Fruit fly (Drosophila melanogaster) whole organism, embryonic: ENCODE data around the gene CG7924.
A peak's percentile ranks its signal among the peaks of the same experiment; 100 is the strongest.

ENCODE experiments used
- Atf6 ChIP-seq: fragments of 200-800 bp; sonication (Bioruptor generic); IDR thresholded peaks from 2 replicates; pipeline ENCODE4 v1.3.6; 2022; ENCODE audit warnings: missing biosample characterization, missing genetic modification characterization
- C15 ChIP-seq: fragments of 200-800 bp; sonication (Bioruptor generic); IDR thresholded peaks from 3 replicates; pipeline ENCODE4 v1.3.6; 2022; ENCODE audit warnings: missing biosample characterization, missing genetic modification characterization
- CG10959 ChIP-seq: fragments of 200-800 bp; sonication (Bioruptor generic); IDR thresholded peaks from 2 replicates; pipeline ENCODE4 v1.3.6; 2022; ENCODE audit warnings: missing biosample characterization, missing genetic modification characterization
- CG11085 ChIP-seq: fragments of 200-800 bp; sonication (Bioruptor generic); IDR thresholded peaks from 2 replicates; pipeline ENCODE4 v1.3.6; 2022; ENCODE audit warnings: missing biosample characterization, missing genetic modification characterization
- CG12104 ChIP-seq: fragments of 200-800 bp; sonication (Bioruptor generic); optimal IDR thresholded peaks from 3 replicates; lab custom pipeline; 2016; ENCODE audit warnings: missing biosample characterization, missing genetic modification characterization
- CG12299 ChIP-seq: fragments of 200-800 bp; sonication (Bioruptor generic); optimal IDR thresholded peaks from 2 replicates; lab custom pipeline; 2018; ENCODE audit warnings: missing biosample characterization, mild to moderate bottlenecking, missing genetic modification characterization
- CG13424 ChIP-seq: fragments of 200-800 bp; sonication (Bioruptor generic); optimal IDR thresholded peaks from 2 replicates; lab custom pipeline; 2019; ENCODE audit warnings: missing biosample characterization, mild to moderate bottlenecking, missing genetic modification characterization, moderate library complexity
- CG2199 ChIP-seq: fragments of 200-800 bp; sonication (Bioruptor generic); IDR thresholded peaks from 3 replicates; pipeline ENCODE4 v1.3.6; 2022; ENCODE audit warnings: missing biosample characterization, missing genetic modification characterization
- CG30431 ChIP-seq: fragments of 200-800 bp; sonication (Bioruptor generic); optimal IDR thresholded peaks from 2 replicates; lab custom pipeline; 2017; ENCODE audit warnings: missing biosample characterization, missing genetic modification characterization
- CG3407 ChIP-seq: fragments of 200-800 bp; sonication (Bioruptor generic); optimal IDR thresholded peaks from 2 replicates; lab custom pipeline; 2018; ENCODE audit warnings: missing biosample characterization, mild to moderate bottlenecking, missing genetic modification characterization
- CG4282 ChIP-seq: fragments of 200-800 bp; sonication (Bioruptor generic); optimal IDR thresholded peaks from 2 replicates; lab custom pipeline; 2016; ENCODE audit warnings: missing biosample characterization, missing genetic modification characterization
- CG5245 ChIP-seq: fragments of 200-800 bp; sonication (Bioruptor generic); optimal IDR thresholded peaks from 3 replicates; lab custom pipeline; 2016; ENCODE audit warnings: missing biosample characterization, missing genetic modification characterization
- CG6813 ChIP-seq: fragments of 200-800 bp; sonication (Bioruptor generic); optimal IDR thresholded peaks from 2 replicates; lab custom pipeline; 2017; ENCODE audit warnings: missing biosample characterization, missing genetic modification characterization, mild to moderate bottlenecking, moderate library complexity, missing genetic modification reagents
- CG6854 ChIP-seq: fragments of 200-800 bp; sonication (Bioruptor generic); optimal IDR thresholded peaks from 3 replicates; lab custom pipeline; 2017; ENCODE audit warnings: missing biosample characterization, mild to moderate bottlenecking, missing genetic modification characterization
- CG7357 ChIP-seq: fragments of 200-800 bp; sonication (Bioruptor generic); IDR thresholded peaks from 3 replicates; pipeline ENCODE4 v1.3.6; 2022; ENCODE audit warnings: missing biosample characterization, missing genetic modification characterization
- CG7556 ChIP-seq: fragments of 200-800 bp; sonication (Bioruptor generic); optimal IDR thresholded peaks from 2 replicates; lab custom pipeline; 2017; ENCODE audit warnings: missing biosample characterization, mild to moderate bottlenecking, missing genetic modification characterization
- CG7839 ChIP-seq: fragments of 200-800 bp; sonication (Bioruptor generic); optimal IDR thresholded peaks from 3 replicates; lab custom pipeline; 2018; ENCODE audit warnings: missing biosample characterization, mild to moderate bottlenecking, missing genetic modification characterization, moderate library complexity
- CG7928 ChIP-seq: fragments of 200-800 bp; sonication (Bioruptor generic); optimal IDR thresholded peaks from 2 replicates; lab custom pipeline; 2017; ENCODE audit warnings: missing biosample characterization, mild to moderate bottlenecking, missing genetic modification characterization
- CG8281 ChIP-seq: fragments of 200-800 bp; sonication (Bioruptor generic); optimal IDR thresholded peaks from 2 replicates; lab custom pipeline; 2018; ENCODE audit warnings: missing biosample characterization, mild to moderate bottlenecking, missing genetic modification characterization, moderate library complexity
- CG8765 ChIP-seq: fragments of 200-800 bp; sonication (Bioruptor generic); IDR thresholded peaks from 2 replicates; pipeline ENCODE4 v1.3.6; 2022; ENCODE audit warnings: missing biosample characterization, missing genetic modification characterization
- CG9215 ChIP-seq: fragments of 200-800 bp; sonication (Bioruptor generic); IDR thresholded peaks from 2 replicates; pipeline ENCODE4 v1.3.6; 2022; ENCODE audit warnings: missing biosample characterization, missing genetic modification characterization
- CG9609 ChIP-seq: fragments of 200-800 bp; sonication (Bioruptor generic); optimal IDR thresholded peaks from 3 replicates; lab custom pipeline; 2016; ENCODE audit warnings: missing biosample characterization, missing genetic modification characterization
- CrebB ChIP-seq: fragments of 200-800 bp; sonication (Bioruptor generic); optimal IDR thresholded peaks from 3 replicates; lab custom pipeline; 2018; ENCODE audit warnings: missing biosample characterization, mild to moderate bottlenecking, missing genetic modification characterization
- Ets97D ChIP-seq: fragments of 200-800 bp; sonication (Bioruptor generic); optimal IDR thresholded peaks from 3 replicates; lab custom pipeline; 2016; ENCODE audit warnings: missing biosample characterization, missing genetic modification characterization
- Fer3 ChIP-seq: fragments of 200-800 bp; sonication (Bioruptor generic); optimal IDR thresholded peaks from 2 replicates; lab custom pipeline; 2018; ENCODE audit warnings: missing biosample characterization, mild to moderate bottlenecking, missing genetic modification characterization, moderate library complexity
- H15 ChIP-seq: fragments of 200-800 bp; sonication (Bioruptor generic); IDR thresholded peaks from 3 replicates; pipeline ENCODE4 v1.3.6; 2022; ENCODE audit warnings: missing biosample characterization, missing genetic modification characterization
- HLH3B ChIP-seq: fragments of 200-800 bp; sonication (Bioruptor generic); IDR thresholded peaks from 2 replicates; pipeline ENCODE4 v1.3.6; 2022; ENCODE audit warnings: missing biosample characterization, missing genetic modification characterization
- Hmr ChIP-seq: fragments of 200-800 bp; sonication (Bioruptor generic); optimal IDR thresholded peaks from 3 replicates; lab custom pipeline; 2017; ENCODE audit warnings: mild to moderate bottlenecking, missing biosample characterization, missing genetic modification reagents, missing genetic modification characterization
- Hr51 ChIP-seq, 2 experiments: fragments of 200-800 bp; sonication (Bioruptor generic); optimal IDR thresholded peaks; 2 replicates in 1 of 2; 3 replicates in 1 of 2; lab custom pipeline; 2016 to 2018; ENCODE audit warnings: missing biosample characterization in 2 of 2, missing genetic modification characterization in 2 of 2, mild to moderate bottlenecking in 1 of 2, moderate library complexity in 1 of 2
- Max ChIP-seq: fragments of 200-800 bp; sonication (Bioruptor generic); optimal IDR thresholded peaks from 2 replicates; lab custom pipeline; 2016; ENCODE audit warnings: missing biosample characterization, mild to moderate bottlenecking, missing genetic modification characterization
- Sox100B ChIP-seq: fragments of 200-800 bp; sonication (Bioruptor generic); optimal IDR thresholded peaks from 3 replicates; lab custom pipeline; 2018; ENCODE audit warnings: missing biosample characterization, mild to moderate bottlenecking, missing genetic modification characterization
- Ssrp ChIP-seq: fragments of 200-800 bp; sonication (Bioruptor generic); optimal IDR thresholded peaks from 2 replicates; lab custom pipeline; 2018; ENCODE audit warnings: missing biosample characterization, mild to moderate bottlenecking, missing genetic modification characterization, moderate library complexity
- bab2 ChIP-seq: fragments of 200-800 bp; sonication (Bioruptor generic); optimal IDR thresholded peaks from 2 replicates; lab custom pipeline; 2016; ENCODE audit warnings: missing biosample characterization, missing genetic modification characterization
- dmrt11E ChIP-seq: fragments of 200-800 bp; sonication (Bioruptor generic); optimal IDR thresholded peaks from 3 replicates; lab custom pipeline; 2018; ENCODE audit warnings: missing biosample characterization, mild to moderate bottlenecking, missing genetic modification characterization, moderate library complexity
- ems ChIP-seq: fragments of 200-800 bp; sonication (Bioruptor generic); optimal IDR thresholded peaks from 3 replicates; lab custom pipeline; 2016; ENCODE audit warnings: missing biosample characterization, missing genetic modification characterization
- fd96Cb ChIP-seq: fragments of 200-800 bp; sonication (Bioruptor generic); optimal IDR thresholded peaks from 2 replicates; lab custom pipeline; 2018; ENCODE audit warnings: missing biosample characterization, mild to moderate bottlenecking, missing genetic modification characterization, moderate library complexity
- ind ChIP-seq: fragments of 200-800 bp; sonication (Bioruptor generic); optimal IDR thresholded peaks from 3 replicates; lab custom pipeline; 2016; ENCODE audit warnings: missing biosample characterization, missing genetic modification characterization
- kah ChIP-seq: fragments of 200-800 bp; sonication (Bioruptor generic); optimal IDR thresholded peaks from 2 replicates; lab custom pipeline; 2018; ENCODE audit warnings: missing biosample characterization, mild to moderate bottlenecking, missing genetic modification characterization
- knrl ChIP-seq: fragments of 200-800 bp; sonication (Bioruptor generic); IDR thresholded peaks from 3 replicates; pipeline ENCODE4 v1.3.6; 2022; ENCODE audit warnings: missing biosample characterization, missing genetic modification characterization; ENCODE audit not compliant: partially characterized antibody
- lilli ChIP-seq: fragments of 200-800 bp; sonication (Bioruptor generic); optimal IDR thresholded peaks from 3 replicates; lab custom pipeline; 2016; ENCODE audit warnings: missing biosample characterization, missing genetic modification characterization
- odd ChIP-seq: fragments of 200-800 bp; sonication (Bioruptor generic); optimal IDR thresholded peaks from 2 replicates; lab custom pipeline; 2017; ENCODE audit warnings: missing biosample characterization, mild to moderate bottlenecking, missing genetic modification characterization
- org-1 ChIP-seq: fragments of 200-800 bp; sonication (Bioruptor generic); optimal IDR thresholded peaks from 2 replicates; lab custom pipeline; 2017; ENCODE audit warnings: missing biosample characterization, missing genetic modification characterization
- otp ChIP-seq: fragments of 200-800 bp; sonication (Bioruptor generic); IDR thresholded peaks from 3 replicates; pipeline ENCODE4, ENCODE4 v1.3.6; 2022; ENCODE audit warnings: missing biosample characterization, missing genetic modification characterization
- pfk ChIP-seq: fragments of 200-800 bp; sonication (Bioruptor generic); optimal IDR thresholded peaks from 2 replicates; lab custom pipeline; 2018; ENCODE audit warnings: missing biosample characterization, mild to moderate bottlenecking, missing genetic modification characterization, moderate library complexity
- pho ChIP-seq: fragments of 200-800 bp; sonication (Bioruptor generic); optimal IDR thresholded peaks from 2 replicates; lab custom pipeline; 2016; ENCODE audit warnings: missing biosample characterization, missing genetic modification characterization
- sens-2 ChIP-seq: fragments of 200-800 bp; sonication (Bioruptor generic); IDR thresholded peaks from 2 replicates; pipeline ENCODE4 v1.3.6; 2022; ENCODE audit warnings: missing biosample characterization, missing genetic modification characterization
- slp2 ChIP-seq: fragments of 200-800 bp; sonication (Bioruptor generic); optimal IDR thresholded peaks from 2 replicates; lab custom pipeline; 2016; ENCODE audit warnings: missing biosample characterization, missing genetic modification characterization
- zfh1 ChIP-seq: fragments of 200-800 bp; sonication (Bioruptor generic); IDR thresholded peaks from 3 replicates; pipeline ENCODE4 v1.3.6; 2022; ENCODE audit warnings: missing biosample characterization, missing genetic modification characterization

Gene CG7924

DNA sequence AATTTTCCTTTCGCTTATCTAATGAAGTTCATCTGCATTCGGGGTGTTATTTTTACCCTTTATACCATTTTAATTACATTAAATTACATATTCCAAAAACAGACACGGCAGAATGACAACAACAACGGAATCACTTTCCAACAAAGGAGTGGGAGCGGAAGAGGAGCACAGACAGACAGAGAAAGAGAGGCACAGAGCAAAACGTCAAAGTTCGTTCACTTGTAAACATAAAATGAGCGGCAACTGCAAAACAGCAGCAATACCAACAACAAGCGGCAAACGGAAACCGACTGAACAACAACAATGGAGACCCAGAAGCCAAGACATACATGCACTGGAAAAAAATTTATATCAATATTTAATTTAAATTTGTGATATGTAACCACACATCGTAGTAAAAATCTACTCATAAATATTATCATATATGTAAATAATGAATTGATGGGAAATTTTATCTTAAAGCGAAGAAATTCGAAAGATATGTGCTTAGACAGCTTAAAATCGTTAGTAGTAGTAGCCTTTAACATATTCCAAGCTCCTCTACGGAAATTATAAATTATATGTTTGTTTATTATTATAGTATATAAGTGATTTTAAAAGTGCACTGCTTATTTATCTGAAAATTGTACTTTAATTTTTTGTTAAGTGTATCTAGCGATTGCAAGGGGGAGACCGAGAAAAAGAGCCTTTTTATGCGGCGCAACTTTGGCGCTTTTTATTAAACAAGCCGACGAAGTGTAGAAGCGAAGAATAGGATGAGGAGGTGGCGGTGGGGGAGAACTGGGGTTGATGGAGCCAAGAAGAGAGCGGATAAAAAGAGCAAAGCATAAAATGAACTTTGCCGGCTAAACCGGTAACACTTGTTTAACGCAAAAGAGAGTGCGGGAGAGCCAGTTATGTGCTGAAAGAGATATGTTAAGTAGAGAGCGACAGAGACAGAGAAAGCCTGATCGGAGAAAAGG, 39.1 kb downstream of the CG7924 start (continued):
- TF ChIP-seq H15 (peak; percentile 66; the same call in 2 of the 3 replicates), CG12299 (tag; lab: Kevin White, UChicago) (peak; percentile 74), Max (GFP tag; lab: Kevin White, UChicago) (peak; percentile 79), Sox100B (GFP tag; lab: Kevin White, UChicago) (peak; percentile 96), CG6813 (GFP tag; lab: Kevin White, UChicago) (peak; percentile 76), CG7839 (tag; lab: Kevin White, UChicago) (peak; percentile 95), dmrt11E (tag; lab: Kevin White, UChicago) (peak; percentile 97), CG10959 (GFP tag; lab: Robert Waterston, UW) (peak; percentile 57; the same call in 1 of the 2 replicates), fd96Cb (tag; lab: Kevin White, UChicago) (peak; percentile 93), ind (GFP tag; lab: Kevin White, UChicago) (peak; percentile 72), Ssrp (peak; percentile 95), CG7556 (GFP tag; lab: Kevin White, UChicago) (peak; percentile 97), otp (GFP tag; lab: Robert Waterston, UW) (0 out of 3 replicates have a peak, but pooled peaks have one; percentile 9), Hmr (GFP tag; lab: Kevin White, UChicago) (peak; percentile 89), CG9609 (GFP tag; lab: Kevin White, UChicago) (peak; percentile 11), slp2 (GFP tag; lab: Kevin White, UChicago) (peak; percentile 29), CG6854 (peak; percentile 89), Atf6 (GFP tag; lab: Robert Waterston, UW) (peak; percentile 69), CG8765 (GFP tag; lab: Robert Waterston, UW) (no peak), bab2 (GFP tag; lab: Kevin White, UChicago) (peak; percentile 44), CG2199 (GFP tag; lab: Robert Waterston, UW) (no peak), CrebB (tag; lab: Kevin White, UChicago) (peak; percentile 35), Ets97D (GFP tag; lab: Kevin White, UChicago) (no peak), HLH3B (peak; percentile 68), kah (GFP tag; lab: Kevin White, UChicago) (no peak), CG13424 (tag; lab: Kevin White, UChicago) (peak; percentile 95), knrl (GFP tag; lab: Robert Waterston, UW) (no peak), Hr51 (GFP tag; optimal IDR thresholded peaks at IDR 0.05; lab: Kevin White, UChicago) (peak; percentile 26 to 95), sens-2 (GFP tag; lab: Robert Waterston, UW) (no peak), odd (GFP tag; lab: Kevin White, UChicago) (peak; percentile 95), CG4282 (GFP tag; lab: Kevin White, UChicago) (no peak), CG11085 (GFP tag; lab: Robert Waterston, UW) (peak; percentile 58; the same call in 1 of the 2 replicates), CG8281 (tag; lab: Kevin White, UChicago) (peak; percentile 77), lilli (peak; percentile 59), CG7357 (peak; percentile 75), CG3407 (GFP tag; lab: Kevin White, UChicago) (peak; percentile 87), pho (GFP tag; lab: Kevin White, UChicago) (peak; percentile 1), CG9215 (GFP tag; lab: Robert Waterston, UW) (peak; percentile 66), ems (GFP tag; lab: Kevin White, UChicago) (peak; percentile 29), CG30431 (GFP tag; lab: Kevin White, UChicago) (peak; percentile 89), org-1 (peak; percentile 89), pfk (GFP tag; lab: Kevin White, UChicago) (no peak), CG5245 (GFP tag; lab: Kevin White, UChicago) (peak; percentile 63), CG7928 (no peak), zfh1 (GFP tag; lab: Robert Waterston, UW) (peak; percentile 56), CG12104 (GFP tag; lab: Kevin White, UChicago) (peak; percentile 69), Fer3 (tag; lab: Kevin White, UChicago) (no peak), C15 (GFP tag; lab: Robert Waterston, UW) (no peak)
